Worm (Caenorhabditis elegans) whole organism, late embryonic: ENCODE measurements around the gene F54E2.2.

ENCODE experiments used
- C08G9.2 ChIP-seq: sonication (generic microtip); optimal IDR thresholded peaks from 2 replicates; lab custom pipeline; 2016; ENCODE audit warnings: mild to moderate bottlenecking, missing genetic modification characterization, moderate library complexity, missing compliant biosample characterization
- C38D4.7 ChIP-seq: fragments of 200-800 bp; sonication (Bioruptor generic); optimal IDR thresholded peaks from 2 replicates; lab custom pipeline; 2018; ENCODE audit warnings: mild to moderate bottlenecking, missing genetic modification characterization, moderate library complexity, missing compliant biosample characterization
- F13H6.1 ChIP-seq: sonication (generic microtip); optimal IDR thresholded peaks from 2 replicates; lab custom pipeline; 2016; ENCODE audit warnings: missing genetic modification characterization, missing compliant biosample characterization
- K09A11.1 ChIP-seq: sonication (generic microtip); optimal IDR thresholded peaks from 2 replicates; lab custom pipeline; 2017; ENCODE audit warnings: antibody characterized with exemption, mild to moderate bottlenecking, missing genetic modification characterization, missing compliant biosample characterization; ENCODE audit not compliant: insufficient read depth
- ahr-1 ChIP-seq: sonication (generic microtip); optimal IDR thresholded peaks from 2 replicates; lab custom pipeline; 2016; ENCODE audit warnings: missing genetic modification characterization, missing compliant biosample characterization
- ceh-18 ChIP-seq: sonication (generic microtip); optimal IDR thresholded peaks from 2 replicates; lab custom pipeline; 2016; ENCODE audit warnings: missing genetic modification characterization, missing compliant biosample characterization
- ceh-19 ChIP-seq: fragments of 200-800 bp; sonication (Bioruptor generic); optimal IDR thresholded peaks from 2 replicates; lab custom pipeline; 2018; ENCODE audit warnings: mild to moderate bottlenecking, missing genetic modification characterization, missing compliant biosample characterization
- ceh-31 ChIP-seq: sonication (generic microtip); optimal IDR thresholded peaks from 2 replicates; lab custom pipeline; 2016; ENCODE audit warnings: missing genetic modification characterization, missing compliant biosample characterization
- ceh-45 ChIP-seq: fragments of 200-800 bp; sonication (Bioruptor generic); IDR thresholded peaks from 2 replicates; pipeline ENCODE4 v1.3.6; 2022; ENCODE audit warnings: missing genetic modification reagents, missing genetic modification characterization, missing compliant biosample characterization
- ceh-9 ChIP-seq: sonication (generic microtip); optimal IDR thresholded peaks from 2 replicates; lab custom pipeline; 2016; ENCODE audit warnings: mild to moderate bottlenecking, missing genetic modification characterization, inconsistent platforms, missing compliant biosample characterization
- che-1 ChIP-seq: sonication (generic microtip); optimal IDR thresholded peaks from 2 replicates; lab custom pipeline; 2016; ENCODE audit warnings: mild to moderate bottlenecking, missing genetic modification characterization, missing compliant biosample characterization
- elt-2 ChIP-seq: sonication (generic microtip); optimal IDR thresholded peaks from 2 replicates; lab custom pipeline; 2016; ENCODE audit warnings: missing genetic modification reagents, missing genetic modification characterization, missing compliant biosample characterization
- ets-4 ChIP-seq: sonication (generic microtip); optimal IDR thresholded peaks from 2 replicates; lab custom pipeline; 2016; ENCODE audit warnings: missing genetic modification characterization, missing compliant biosample characterization
- eyg-1 ChIP-seq: sonication (generic microtip); optimal IDR thresholded peaks from 2 replicates; lab custom pipeline; 2016; ENCODE audit warnings: missing genotype, missing genetic modification characterization, missing compliant biosample characterization
- fax-1 ChIP-seq: sonication (generic microtip); optimal IDR thresholded peaks from 2 replicates; lab custom pipeline; 2016; ENCODE audit warnings: missing genotype, missing genetic modification characterization, missing compliant biosample characterization
- fkh-10 ChIP-seq: fragments of 150-350 bp; optimal IDR thresholded peaks from 2 replicates; lab custom pipeline; 2014; ENCODE audit warnings: missing biosample characterization, missing genetic modification reagents, missing genetic modification characterization
- fkh-6 ChIP-seq: sonication (generic microtip); optimal IDR thresholded peaks from 2 replicates; lab custom pipeline; 2016; ENCODE audit warnings: missing genetic modification characterization, missing compliant biosample characterization
- hlh-13 ChIP-seq: fragments of 200-800 bp; sonication (Bioruptor generic); optimal IDR thresholded peaks from 2 replicates; lab custom pipeline; 2018; ENCODE audit warnings: mild to moderate bottlenecking, missing genetic modification characterization, missing compliant biosample characterization
- hlh-15 ChIP-seq: sonication (generic microtip); optimal IDR thresholded peaks from 2 replicates; lab custom pipeline; 2016; ENCODE audit warnings: missing genetic modification characterization, missing compliant biosample characterization
- hlh-8 ChIP-seq: sonication (generic microtip); optimal IDR thresholded peaks from 2 replicates; lab custom pipeline; 2016; ENCODE audit warnings: missing genotype, missing genetic modification characterization, missing compliant biosample characterization
- lim-6 ChIP-seq: sonication (generic microtip); optimal IDR thresholded peaks from 2 replicates; lab custom pipeline; 2016; ENCODE audit warnings: missing genetic modification characterization, missing compliant biosample characterization
- madf-2 ChIP-seq: sonication (generic microtip); optimal IDR thresholded peaks from 2 replicates; lab custom pipeline; 2017; ENCODE audit warnings: missing genetic modification characterization, missing compliant biosample characterization
- nfya-1 ChIP-seq: sonication (generic microtip); optimal IDR thresholded peaks from 2 replicates; lab custom pipeline; 2017; ENCODE audit warnings: missing genetic modification characterization, mild to moderate bottlenecking, missing compliant biosample characterization, antibody characterized with exemption, moderate library complexity
- pag-3 ChIP-seq: sonication (generic microtip); optimal IDR thresholded peaks from 2 replicates; lab custom pipeline; 2016; ENCODE audit warnings: missing compliant biosample characterization, missing genetic modification characterization, borderline replicate concordance
- pax-1 ChIP-seq: fragments of 150-350 bp; optimal IDR thresholded peaks from 2 replicates; lab custom pipeline; 2014; ENCODE audit warnings: missing biosample characterization, missing genetic modification characterization
- pha-2 ChIP-seq: sonication (generic microtip); optimal IDR thresholded peaks from 2 replicates; lab custom pipeline; 2017; ENCODE audit warnings: mild to moderate bottlenecking, missing genetic modification characterization, missing compliant biosample characterization
- pha-4 ChIP-seq: fragments of 150-350 bp; optimal IDR thresholded peaks from 2 replicates; lab custom pipeline; 2018; ENCODE audit warnings: missing biosample characterization, missing genetic modification reagents, missing genetic modification characterization
- pros-1 ChIP-seq: fragments of 150-350 bp; optimal IDR thresholded peaks from 2 replicates; lab custom pipeline; 2014; ENCODE audit warnings: missing biosample characterization, missing genetic modification reagents, missing genetic modification characterization
- sox-2 ChIP-seq: fragments of 200-800 bp; sonication (Bioruptor generic); IDR thresholded peaks from 2 replicates; pipeline ENCODE4 v1.3.6; 2022; ENCODE audit warnings: missing genetic modification reagents, missing genetic modification characterization, missing compliant biosample characterization
- sox-4 ChIP-seq: sonication (generic microtip); optimal IDR thresholded peaks from 2 replicates; lab custom pipeline; 2017; ENCODE audit warnings: mild to moderate bottlenecking, missing genetic modification characterization, inconsistent platforms, missing compliant biosample characterization
- tbx-2 ChIP-seq: sonication (generic microtip); optimal IDR thresholded peaks from 2 replicates; lab custom pipeline; 2016; ENCODE audit warnings: missing genetic modification characterization, missing compliant biosample characterization
- ttx-3 ChIP-seq: sonication (generic microtip); optimal IDR thresholded peaks from 2 replicates; lab custom pipeline; 2016; ENCODE audit warnings: missing genetic modification reagents, missing genetic modification characterization, missing compliant biosample characterization
- unc-3 ChIP-seq, 2 experiments: fragments of 200-800 bp in 1 of 2; sonication (Bioruptor generic) in 1 of 2; sonication (generic microtip) in 1 of 2; conservative IDR thresholded peaks in 1 of 2; optimal IDR thresholded peaks in 1 of 2; 2 replicates each; pipeline versions ENCODE4 v1.3.6 to Lab custom; 2016 to 2022; ENCODE audit warnings: missing compliant biosample characterization in 2 of 2, missing genetic modification characterization in 2 of 2, missing genetic modification reagents in 1 of 2
- unc-42 ChIP-seq: sonication (generic microtip); optimal IDR thresholded peaks from 2 replicates; lab custom pipeline; 2016; ENCODE audit warnings: missing genotype, missing genetic modification characterization, missing compliant biosample characterization
- unc-55 ChIP-seq: sonication (generic microtip); optimal IDR thresholded peaks from 2 replicates; lab custom pipeline; 2017; ENCODE audit warnings: missing biosample characterization, missing genetic modification reagents, missing genetic modification characterization
- zip-5 ChIP-seq: sonication (generic microtip); optimal IDR thresholded peaks from 2 replicates; lab custom pipeline; 2016; ENCODE audit warnings: missing genetic modification characterization, missing compliant biosample characterization
- ztf-16 ChIP-seq: sonication (generic microtip); optimal IDR thresholded peaks from 2 replicates; lab custom pipeline; 2017; ENCODE audit warnings: missing genetic modification characterization, missing compliant biosample characterization

Gene F54E2.2

DNA sequence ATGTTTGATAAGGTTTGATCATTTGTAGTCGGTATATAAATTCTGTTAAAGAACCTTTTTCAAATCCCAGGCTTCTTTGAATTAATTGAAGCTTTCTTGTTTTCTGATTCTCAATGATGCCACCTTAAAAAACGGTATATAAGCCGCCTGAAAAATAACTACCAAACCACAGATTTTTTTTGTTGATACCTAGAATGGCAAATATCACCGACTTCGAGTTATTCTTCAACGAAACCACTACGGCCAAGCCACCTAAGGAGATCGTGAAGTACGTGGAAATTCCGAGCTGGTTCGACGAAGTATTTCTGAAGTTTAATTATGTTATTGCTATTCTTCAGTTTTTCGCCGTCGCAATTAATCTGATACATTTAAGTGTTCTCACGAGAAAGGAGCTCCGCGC lies 34.7 kb downstream of the F54E2.2 start, which contains the start of gene srw-2:
srw-2 (plus strand) TSS at position 62 of the 400 bp plus-strand sequence.
- TF ChIP-seq fkh-10 (GFP tag; lab: Kevin White, UChicago) (no peak), unc-42 (tag; lab: Kevin White, UChicago) (no peak), C08G9.2 (no peak), ets-4 (tag; lab: Kevin White, UChicago) (no peak), F13H6.1 (tag; lab: Kevin White, UChicago) (no peak), ceh-19 (no peak), ceh-31 (tag; lab: Kevin White, UChicago) (no peak), K09A11.1 (tag; lab: Kevin White, UChicago) (no peak), C38D4.7 (GFP tag; lab: Kevin White, UChicago) (no peak)

DNA sequence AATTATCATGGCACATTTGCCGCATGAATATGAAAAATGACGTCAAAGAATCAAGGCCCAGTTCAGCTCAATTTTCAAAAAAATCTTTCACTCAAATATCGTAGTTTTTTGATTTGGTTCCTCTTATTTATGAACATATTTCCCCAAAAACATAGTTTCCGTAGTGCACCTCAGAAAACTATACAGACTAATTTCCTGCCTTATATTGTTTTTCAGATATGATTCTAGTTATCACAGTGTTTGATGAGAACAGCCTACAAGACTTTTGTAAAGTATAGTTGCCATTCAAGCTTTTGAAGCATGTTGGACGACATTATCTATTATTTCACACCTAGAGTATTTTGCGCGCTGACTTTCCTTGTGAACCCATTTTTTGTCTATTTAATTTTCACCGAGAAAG lies 36.6 kb downstream of the F54E2.2 start, which contains the start of gene srj-50:
srj-50 (plus strand) TSS at position 301 of the 400 bp plus-strand sequence.
- TF ChIP-seq C08G9.2 (no peak), ceh-18 (tag; lab: Kevin White, UChicago) (no peak), fax-1 (tag; lab: Kevin White, UChicago) (no peak), ztf-16 (no peak), hlh-8 (no peak), ttx-3 (tag; lab: Kevin White, UChicago) (no peak), elt-2 (no peak), lim-6 (tag; lab: Kevin White, UChicago) (no peak), pax-1 (no peak), che-1 (no peak), hlh-15 (no peak), pag-3 (tag; lab: Kevin White, UChicago) (no peak), madf-2 (tag; lab: Kevin White, UChicago) (no peak), tbx-2 (no peak), sox-2 (GFP tag; lab: Robert Waterston, UW) (no peak), unc-42 (tag; lab: Kevin White, UChicago) (no peak), ahr-1 (tag; lab: Kevin White, UChicago) (no peak), ceh-9 (no peak), pros-1 (no peak), nfya-1 (tag; lab: Kevin White, UChicago) (no peak)

DNA sequence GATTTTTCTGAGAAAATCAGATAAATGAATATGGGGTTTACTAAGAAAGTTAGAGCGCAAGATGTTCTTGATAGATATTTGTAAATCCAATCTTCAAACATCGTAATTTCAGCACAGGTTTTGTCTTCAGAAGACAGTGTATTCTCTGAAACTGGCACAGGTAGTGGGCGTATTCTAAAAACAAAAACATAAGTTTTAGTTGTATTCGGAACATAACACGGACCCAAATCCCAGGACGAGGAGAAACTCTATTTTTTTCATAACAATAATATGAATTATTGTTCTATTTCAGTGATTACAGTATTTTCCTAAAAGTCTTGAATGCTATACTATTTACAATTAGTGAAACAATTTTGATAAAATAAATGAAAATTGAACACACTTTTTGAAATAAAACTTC lies 40.4 kb downstream of the F54E2.2 start, which contains the start of gene srj-45:
srj-45 (minus strand) TSS at position 101 of the 400 bp plus-strand sequence.
- TF ChIP-seq sox-4 (tag; lab: Kevin White, UChicago) (no peak), zip-5 (tag; lab: Kevin White, UChicago) (no peak), ceh-45 (no peak), hlh-13 (GFP tag; lab: Kevin White, UChicago) (no peak), K09A11.1 (tag; lab: Kevin White, UChicago) (no peak), pax-1 (no peak), fkh-6 (tag; lab: Kevin White, UChicago) (no peak), unc-3 (GFP tag; conservative IDR thresholded peaks at IDR 0.05; lab: Robert Waterston, UW) (no peak), unc-3 (tag; optimal IDR thresholded peaks at IDR 0.05; lab: Kevin White, UChicago) (no peak), C08G9.2 (no peak), pha-4 (tag; lab: Kevin White, UChicago) (no peak), pha-2 (tag; lab: Kevin White, UChicago) (no peak), ttx-3 (tag; lab: Kevin White, UChicago) (no peak), unc-55 (GFP tag; lab: Kevin White, UChicago) (no peak), eyg-1 (tag; lab: Kevin White, UChicago) (no peak), fax-1 (tag; lab: Kevin White, UChicago) (no peak), ceh-31 (tag; lab: Kevin White, UChicago) (no peak), nfya-1 (tag; lab: Kevin White, UChicago) (no peak)
